Worm (Caenorhabditis elegans) whole organism, early embryonic: Measurements from ENCODE around the gene F40H3.3.

ENCODE experiments used
- aly-1 ChIP-seq: sonication (generic microtip); optimal IDR thresholded peaks from 2 replicates; lab custom pipeline; 2016; ENCODE audit warnings: missing genetic modification characterization, missing compliant biosample characterization
- ama-1 ChIP-seq: fragments of 150-350 bp; optimal IDR thresholded peaks from 2 replicates; lab custom pipeline; 2014
- scrt-1 ChIP-seq: fragments of 200-800 bp; sonication (Bioruptor generic); IDR thresholded peaks from 2 replicates; pipeline ENCODE4 v1.3.6; 2022; ENCODE audit warnings: missing genetic modification characterization, missing compliant biosample characterization

DNA sequence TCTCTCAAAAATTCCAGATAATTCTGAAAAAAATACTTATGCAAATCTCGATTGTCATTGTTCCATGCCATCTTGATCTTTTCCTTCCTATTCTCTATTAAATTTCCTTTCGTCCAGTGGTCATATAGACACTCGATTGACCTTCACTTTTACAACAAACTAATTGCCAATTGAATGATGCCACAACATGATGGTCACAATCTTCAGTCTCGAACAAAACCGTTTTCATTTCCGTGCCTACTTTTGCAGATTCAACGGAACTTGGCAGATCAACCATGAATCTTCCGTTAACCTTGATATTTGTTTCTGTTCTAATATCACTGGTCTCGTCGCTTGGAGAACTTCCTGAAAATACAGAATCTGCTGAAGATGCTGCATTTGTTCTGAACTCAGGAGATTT lies 2.1 kb downstream of the F40H3.3 start, which contains the start of gene F40H3.2:
- TF ChIP-seq aly-1 (tag; lab: Kevin White, UChicago), result no peak
- no peak for TF ChIP-seq ama-1 (lab: Kevin White, UChicago)
- TF ChIP-seq scrt-1 (GFP tag; lab: Robert Waterston, UW), result no peak
